Worm (Caenorhabditis elegans) whole organism, young adult: ENCODE results near the gene C33D3.4.

ENCODE experiments used
- B0336.3 ChIP-seq: fragments of 200-800 bp; sonication (Bioruptor generic); IDR thresholded peaks from 2 replicates; pipeline ENCODE4 v1.3.6; 2022; ENCODE audit warnings: missing genetic modification characterization, missing compliant biosample characterization
- C06A6.2 ChIP-seq: fragments of 200-800 bp; sonication (Bioruptor generic); conservative IDR thresholded peaks from 2 replicates; pipeline ENCODE4 v1.3.6; 2022; ENCODE audit warnings: missing genetic modification characterization, missing compliant biosample characterization
- C17E4.6 ChIP-seq: fragments of 200-800 bp; sonication (Bioruptor generic); IDR thresholded peaks from 2 replicates; pipeline ENCODE4 v1.3.6; 2022; ENCODE audit warnings: missing genetic modification reagents, missing genetic modification characterization, missing compliant biosample characterization
- F33H1.4 ChIP-seq: fragments of 200-800 bp; sonication (Bioruptor generic); IDR thresholded peaks from 2 replicates; pipeline ENCODE4 v1.3.6; 2022; ENCODE audit warnings: missing genetic modification reagents, missing genetic modification characterization, missing compliant biosample characterization
- F57A8.1 ChIP-seq: fragments of 200-800 bp; sonication (Bioruptor generic); optimal IDR thresholded peaks from 2 replicates; lab custom pipeline; 2018; ENCODE audit warnings: mild to moderate bottlenecking, missing genetic modification characterization, moderate library complexity, missing compliant biosample characterization
- Y56A3A.18 ChIP-seq: fragments of 200-800 bp; sonication (Bioruptor generic); IDR thresholded peaks from 2 replicates; pipeline ENCODE4 v1.3.6; 2022; ENCODE audit warnings: missing genetic modification reagents, missing genetic modification characterization, missing compliant biosample characterization
- attf-5 ChIP-seq: fragments of 200-800 bp; sonication (Bioruptor generic); optimal IDR thresholded peaks from 2 replicates; lab custom pipeline; 2018; ENCODE audit warnings: mild to moderate bottlenecking, missing genetic modification characterization, missing compliant biosample characterization
- cebp-1 ChIP-seq, 2 experiments: fragments of 200-800 bp in 1 of 2; sonication (Bioruptor generic) in 1 of 2; sonication (generic microtip) in 1 of 2; IDR thresholded peaks in 1 of 2; optimal IDR thresholded peaks in 1 of 2; 2 replicates each; pipeline versions ENCODE4 v1.3.6 to Lab custom; 2017 to 2022; ENCODE audit warnings: missing compliant biosample characterization in 2 of 2, missing genetic modification characterization in 2 of 2, mild to moderate bottlenecking in 1 of 2, missing genetic modification reagents in 1 of 2, moderate library complexity in 1 of 2
- ceh-27 ChIP-seq: fragments of 200-800 bp; sonication (Bioruptor generic); optimal IDR thresholded peaks from 2 replicates; lab custom pipeline; 2018; ENCODE audit warnings: mild to moderate bottlenecking, missing genetic modification characterization, moderate library complexity, missing compliant biosample characterization
- dox-1 ChIP-seq: fragments of 200-800 bp; sonication (Bioruptor generic); IDR thresholded peaks from 2 replicates; pipeline ENCODE4 v1.3.6; 2022; ENCODE audit warnings: missing genetic modification reagents, missing genetic modification characterization, missing compliant biosample characterization
- egl-18 ChIP-seq: fragments of 200-800 bp; sonication (Bioruptor generic); IDR thresholded peaks from 2 replicates; pipeline ENCODE4 v1.3.6; 2022; ENCODE audit warnings: missing genetic modification reagents, missing genetic modification characterization, missing compliant biosample characterization
- hlh-26 ChIP-seq: fragments of 200-800 bp; sonication (Bioruptor generic); conservative IDR thresholded peaks from 2 replicates; pipeline ENCODE4 v1.3.6; 2022; ENCODE audit warnings: missing genetic modification reagents, missing genetic modification characterization, missing compliant biosample characterization
- lag-1 ChIP-seq: fragments of 200-800 bp; sonication (Bioruptor generic); IDR thresholded peaks from 2 replicates; pipeline ENCODE4 v1.3.6; 2022; ENCODE audit warnings: missing genetic modification reagents, missing genetic modification characterization, missing compliant biosample characterization
- let-526 ChIP-seq: fragments of 200-800 bp; sonication (Bioruptor generic); IDR thresholded peaks from 2 replicates; pipeline ENCODE4 v1.3.6; 2022; ENCODE audit warnings: missing genetic modification reagents, missing genetic modification characterization, missing compliant biosample characterization
- lin-26 ChIP-seq: fragments of 200-800 bp; sonication (Bioruptor generic); IDR thresholded peaks from 2 replicates; pipeline ENCODE4 v1.3.6; 2022; ENCODE audit warnings: missing genetic modification reagents, missing genetic modification characterization, missing compliant biosample characterization
- lin-35 ChIP-seq, 3 experiments: fragments of 150-350 bp in 2 of 3; sonication (generic microtip) in 1 of 3; optimal IDR thresholded peaks; 2 replicates each; lab custom pipeline; 2014 to 2018; ENCODE audit warnings: missing biosample characterization in 3 of 3, missing genetic modification characterization in 3 of 3, missing genetic modification reagents in 3 of 3
- lin-40 ChIP-seq: sonication (generic microtip); optimal IDR thresholded peaks from 2 replicates; lab custom pipeline; 2016; ENCODE audit warnings: missing genetic modification characterization, mild to moderate bottlenecking, missing compliant biosample characterization, missing genotype, missing genetic modification reagents
- lsl-1 ChIP-seq: fragments of 200-800 bp; sonication (Bioruptor generic); optimal IDR thresholded peaks from 2 replicates; lab custom pipeline; 2018; ENCODE audit warnings: mild to moderate bottlenecking, missing genetic modification characterization, moderate library complexity, missing compliant biosample characterization
- madf-10 ChIP-seq: sonication (generic microtip); optimal IDR thresholded peaks from 2 replicates; lab custom pipeline; 2016; ENCODE audit warnings: mild to moderate bottlenecking, missing genetic modification characterization, missing compliant biosample characterization
- madf-6 ChIP-seq: fragments of 200-800 bp; sonication (Bioruptor generic); IDR thresholded peaks from 2 replicates; pipeline ENCODE4 v1.3.6; 2022; ENCODE audit warnings: missing genetic modification reagents, missing genetic modification characterization, missing compliant biosample characterization
- madf-8 ChIP-seq: fragments of 200-800 bp; sonication (Bioruptor generic); conservative IDR thresholded peaks from 2 replicates; pipeline ENCODE4 v1.3.6; 2022; ENCODE audit warnings: missing genetic modification reagents, missing genetic modification characterization, missing compliant biosample characterization
- mcd-1 ChIP-seq: fragments of 200-800 bp; sonication (Bioruptor generic); IDR thresholded peaks from 2 replicates; pipeline ENCODE4 v1.3.6; 2022; ENCODE audit warnings: missing genetic modification reagents, missing genetic modification characterization, missing compliant biosample characterization
- nfya-2 ChIP-seq: fragments of 200-800 bp; sonication (Bioruptor generic); IDR thresholded peaks from 2 replicates; pipeline ENCODE4 v1.3.6; 2022; ENCODE audit warnings: missing genetic modification reagents, missing genetic modification characterization, missing compliant biosample characterization
- nfyb-1 ChIP-seq: fragments of 200-800 bp; sonication (Bioruptor generic); IDR thresholded peaks from 2 replicates; pipeline ENCODE4 v1.3.6; 2022; ENCODE audit warnings: missing genetic modification reagents, missing genetic modification characterization, missing compliant biosample characterization
- nhr-120 ChIP-seq: fragments of 200-800 bp; sonication (Bioruptor generic); IDR thresholded peaks from 2 replicates; pipeline ENCODE4 v1.3.6; 2022; ENCODE audit warnings: missing genetic modification characterization, missing compliant biosample characterization
- nhr-80 ChIP-seq: sonication (generic microtip); optimal IDR thresholded peaks from 2 replicates; lab custom pipeline; 2016; ENCODE audit warnings: missing genetic modification characterization, missing compliant biosample characterization
- sea-2 ChIP-seq: fragments of 200-800 bp; sonication (Bioruptor generic); IDR thresholded peaks from 2 replicates; pipeline ENCODE4 v1.3.6; 2022; ENCODE audit warnings: missing genetic modification characterization, missing compliant biosample characterization
- snpc-1.1 ChIP-seq: sonication (generic microtip); optimal IDR thresholded peaks from 2 replicates; lab custom pipeline; 2017; ENCODE audit warnings: missing genetic modification characterization, mild to moderate bottlenecking, missing compliant biosample characterization, antibody characterized with exemption, moderate library complexity, missing genotype, missing genetic modification reagents; ENCODE audit not compliant: insufficient read depth
- tbp1 ChIP-seq: fragments of 200-800 bp; sonication (Bioruptor generic); optimal IDR thresholded peaks from 2 replicates; lab custom pipeline; 2018; ENCODE audit warnings: mild to moderate bottlenecking, missing genetic modification characterization, missing compliant biosample characterization
- tbx-9 ChIP-seq: sonication (generic microtip); optimal IDR thresholded peaks from 2 replicates; lab custom pipeline; 2016; ENCODE audit warnings: borderline replicate concordance, missing genetic modification characterization, inconsistent platforms, missing compliant biosample characterization
- unc-62 ChIP-seq: fragments of 150-350 bp; optimal IDR thresholded peaks from 2 replicates; lab custom pipeline; 2014; ENCODE audit warnings: missing biosample characterization, missing genetic modification reagents, missing genetic modification characterization
- ztf-18 ChIP-seq: sonication (generic microtip); optimal IDR thresholded peaks from 2 replicates; lab custom pipeline; 2016; ENCODE audit warnings: missing genotype, mild to moderate bottlenecking, missing genetic modification characterization, missing compliant biosample characterization
- ztf-25 ChIP-seq: fragments of 200-800 bp; sonication (Bioruptor generic); IDR thresholded peaks from 2 replicates; pipeline ENCODE4 v1.3.6; 2022; ENCODE audit warnings: missing genetic modification reagents, missing genetic modification characterization, missing compliant biosample characterization
- ztf-3 ChIP-seq: fragments of 200-800 bp; sonication (Bioruptor generic); optimal IDR thresholded peaks from 2 replicates; lab custom pipeline; 2018; ENCODE audit warnings: mild to moderate bottlenecking, missing genetic modification characterization, missing compliant biosample characterization
- ztf-6 ChIP-seq: fragments of 200-800 bp; sonication (Bioruptor generic); IDR thresholded peaks from 2 replicates; pipeline ENCODE4 v1.3.6; 2022; ENCODE audit warnings: missing genetic modification reagents, missing genetic modification characterization, missing compliant biosample characterization

C33D3.4 gene

ce11 chrX:10516549-10516948, 27.7 kb downstream of the C33D3.4 start:
- TF ChIP-seq madf-8, result 0 out of 2 replicates have a peak, but pooled peaks have one; percentile 10
- TF ChIP-seq F57A8.1 (GFP tag; lab: Kevin White, UChicago), result no peak
- no peak for TF ChIP-seq hlh-26 (GFP tag; lab: Robert Waterston, UW)

DNA sequence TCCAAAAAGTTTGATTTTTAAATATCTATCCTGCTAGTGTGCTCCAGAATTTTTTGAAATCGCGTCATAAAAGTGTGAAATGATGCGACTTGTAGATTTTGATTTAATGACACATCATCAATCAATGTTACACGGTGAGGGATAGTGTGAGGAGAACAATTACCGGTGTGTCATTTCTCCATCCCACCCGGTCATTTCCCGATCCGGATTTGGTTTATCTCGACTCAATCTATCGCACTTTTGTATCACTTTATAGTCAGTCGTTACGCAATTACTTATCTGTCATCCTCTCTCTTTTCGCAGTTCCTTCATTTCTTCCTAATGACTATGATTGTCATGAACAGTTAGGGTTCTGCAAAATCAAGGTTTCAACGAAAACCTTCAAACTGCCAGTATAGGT, 31.3 kb downstream of the C33D3.4 start:
- TF ChIP-seq madf-6 (GFP tag; lab: Robert Waterston, UW), result no peak
- TF ChIP-seq unc-62 (GFP tag; lab: Kevin White, UChicago), result peak; percentile 82
- TF ChIP-seq, all 124 proteins: peak for 1

ce11 chrX:10521313-10521712, 32.5 kb downstream of the C33D3.4 start, which contains the start of gene F14F3.4:
TSS of gene F14F3.4 (minus strand) at chrX:10521413.
- TF ChIP-seq ztf-25 (GFP tag; lab: Robert Waterston, UW), result no peak
- no peak for TF ChIP-seq lag-1
- TF ChIP-seq lin-26 (GFP tag; lab: Robert Waterston, UW), result no peak
- no peak for TF ChIP-seq C17E4.6 (GFP tag; lab: Robert Waterston, UW)
- TF ChIP-seq Y56A3A.18 (GFP tag; lab: Robert Waterston, UW), result no peak
- TF ChIP-seq B0336.3, result no peak
- no peak for TF ChIP-seq nhr-120 (GFP tag; lab: Robert Waterston, UW)
- TF ChIP-seq lin-35 (GFP tag; optimal IDR thresholded peaks at IDR 0.05; lab: Kevin White, UChicago), result no peak
- no peak for TF ChIP-seq madf-8
- TF ChIP-seq lsl-1 (GFP tag; lab: Kevin White, UChicago), result no peak
- TF ChIP-seq F33H1.4 (GFP tag; lab: Robert Waterston, UW), result no peak
- no peak for TF ChIP-seq snpc-1.1 (tag; lab: Kevin White, UChicago)
- no peak for TF ChIP-seq cebp-1 (GFP tag; IDR thresholded peaks at IDR 0.05; lab: Robert Waterston, UW)
- no peak for TF ChIP-seq cebp-1 (tag; optimal IDR thresholded peaks at IDR 0.05; lab: Kevin White, UChicago)
- no peak for TF ChIP-seq madf-10 (tag; lab: Kevin White, UChicago)
- TF ChIP-seq egl-18, result no peak
- no peak for TF ChIP-seq sea-2 (GFP tag; lab: Robert Waterston, UW)
- TF ChIP-seq mcd-1, result no peak

- TF ChIP-seq ztf-6 (GFP tag; lab: Robert Waterston, UW) (no peak), nfyb-1 (GFP tag; lab: Robert Waterston, UW) (no peak), lin-26 (GFP tag; lab: Robert Waterston, UW) (no peak), C06A6.2 (0 out of 2 replicates have a peak, but pooled peaks have one; percentile 11), attf-5 (peak; percentile 6), dox-1 (GFP tag; lab: Robert Waterston, UW) (peak; percentile 67), tbp1 (GFP tag; lab: Kevin White, UChicago) (peak; percentile 20), ceh-27 (GFP tag; lab: Kevin White, UChicago) (peak; percentile 15), madf-6 (GFP tag; lab: Robert Waterston, UW) (no peak), nhr-80 (tag; lab: Kevin White, UChicago) (peak; percentile 71), ztf-3 (GFP tag; lab: Kevin White, UChicago) (no peak), tbx-9 (no peak), nfya-2 (GFP tag; lab: Robert Waterston, UW) (no peak), ztf-18 (tag; lab: Kevin White, UChicago) (peak; percentile 91), cebp-1 (GFP tag; IDR thresholded peaks at IDR 0.05; lab: Robert Waterston, UW) (no peak), cebp-1 (tag; optimal IDR thresholded peaks at IDR 0.05; lab: Kevin White, UChicago) (peak; percentile 59), lin-40 (tag; lab: Kevin White, UChicago) (peak; percentile 51), let-526 (no peak), nhr-120 (GFP tag; lab: Robert Waterston, UW) (no peak)
These were observed 35.7 kb downstream of the C33D3.4 start, which contains the start of the genes mboa-7 and git-1 for ce11 chrX:10524483-10524948. TSS of gene mboa-7 (minus strand) at chrX:10524565. TSS of gene git-1 (plus strand) at chrX:10524898.
